Worm (Caenorhabditis elegans) whole organism, mixed stage, embryonic: ENCODE results near the gene sdz-28.

Experiments used
- lsy-2 ChIP-seq: fragments of 150-350 bp; optimal IDR thresholded peaks from 2 replicates; lab custom pipeline; 2014; ENCODE audit warnings: missing biosample characterization, missing genetic modification characterization
- snpc-4 ChIP-seq: fragments of 150-350 bp; optimal IDR thresholded peaks from 2 replicates; lab custom pipeline; 2014; ENCODE audit warnings: missing biosample characterization, missing genetic modification characterization

- TF ChIP-seq lsy-2 (tag; lab: Kevin White, UChicago) (no peak), snpc-4 (no peak)
Observed at ce11 chrII:2170085-2170484, 39.2 kb downstream of the sdz-28 start, which contains the start of gene C33C12.12.
